Fruit fly (Drosophila melanogaster) whole organism, embryonic: Measurements from ENCODE around the gene CG10214.

ENCODE experiments used
- Abd-B ChIP-seq: fragments of 200-800 bp; sonication (Bioruptor generic); optimal IDR thresholded peaks from 2 replicates; lab custom pipeline; 2018; ENCODE audit warnings: missing biosample characterization, mild to moderate bottlenecking, missing genetic modification characterization, moderate library complexity
- Antp ChIP-seq: fragments of 200-800 bp; sonication (Bioruptor generic); optimal IDR thresholded peaks from 3 replicates; lab custom pipeline; 2016; ENCODE audit warnings: missing biosample characterization, missing genetic modification characterization
- CG10147 ChIP-seq: fragments of 200-800 bp; sonication (Bioruptor generic); optimal IDR thresholded peaks from 2 replicates; lab custom pipeline; 2019; ENCODE audit warnings: missing biosample characterization, mild to moderate bottlenecking, missing genetic modification characterization, moderate library complexity
- CG11085 ChIP-seq: fragments of 200-800 bp; sonication (Bioruptor generic); IDR thresholded peaks from 2 replicates; pipeline ENCODE4 v1.3.6; 2022; ENCODE audit warnings: missing biosample characterization, missing genetic modification characterization
- CG11398 ChIP-seq: fragments of 200-800 bp; sonication (Bioruptor generic); optimal IDR thresholded peaks from 2 replicates; lab custom pipeline; 2016; ENCODE audit warnings: missing biosample characterization, missing genetic modification characterization
- CG12942 ChIP-seq: fragments of 200-800 bp; sonication (Bioruptor generic); optimal IDR thresholded peaks from 3 replicates; lab custom pipeline; 2016; ENCODE audit warnings: missing biosample characterization, missing genetic modification characterization
- CG13894 ChIP-seq: fragments of 200-800 bp; sonication (Bioruptor generic); optimal IDR thresholded peaks from 3 replicates; lab custom pipeline; 2018; ENCODE audit warnings: missing biosample characterization, mild to moderate bottlenecking, missing genetic modification characterization, moderate library complexity
- CG2678 ChIP-seq: fragments of 200-800 bp; sonication (Bioruptor generic); optimal IDR thresholded peaks from 3 replicates; lab custom pipeline; 2019; ENCODE audit warnings: missing biosample characterization, mild to moderate bottlenecking, missing genetic modification characterization, moderate library complexity
- CG2889 ChIP-seq: fragments of 200-800 bp; sonication (Bioruptor generic); IDR thresholded peaks from 3 replicates; pipeline ENCODE4 v1.3.6; 2022; ENCODE audit warnings: missing biosample characterization, missing genetic modification characterization
- CG31388 ChIP-seq: fragments of 200-800 bp; sonication (Bioruptor generic); optimal IDR thresholded peaks from 2 replicates; lab custom pipeline; 2016; ENCODE audit warnings: missing biosample characterization, missing genetic modification characterization
- CG31441 ChIP-seq: fragments of 200-800 bp; sonication (Bioruptor generic); IDR thresholded peaks from 2 replicates; pipeline ENCODE4 v1.3.6; 2022; ENCODE audit warnings: missing biosample characterization, missing genetic modification characterization
- CG3281 ChIP-seq: fragments of 200-800 bp; sonication (Bioruptor generic); optimal IDR thresholded peaks from 3 replicates; lab custom pipeline; 2017; ENCODE audit warnings: missing biosample characterization, mild to moderate bottlenecking, missing genetic modification characterization
- CG42726 ChIP-seq: fragments of 200-800 bp; sonication (Bioruptor generic); IDR thresholded peaks from 2 replicates; pipeline ENCODE4 v1.3.6; 2022; ENCODE audit warnings: missing biosample characterization, missing genetic modification characterization; ENCODE audit not compliant: partially characterized antibody
- CG4707 ChIP-seq: fragments of 200-800 bp; sonication (Bioruptor generic); optimal IDR thresholded peaks from 2 replicates; lab custom pipeline; 2018; ENCODE audit warnings: missing biosample characterization, mild to moderate bottlenecking, missing genetic modification characterization, moderate library complexity
- CG4820 ChIP-seq: fragments of 200-800 bp; sonication (Bioruptor generic); optimal IDR thresholded peaks from 3 replicates; lab custom pipeline; 2016; ENCODE audit warnings: missing biosample characterization, missing genetic modification characterization
- CG7839 ChIP-seq: fragments of 200-800 bp; sonication (Bioruptor generic); optimal IDR thresholded peaks from 3 replicates; lab custom pipeline; 2018; ENCODE audit warnings: missing biosample characterization, mild to moderate bottlenecking, missing genetic modification characterization, moderate library complexity
- CG7928 ChIP-seq: fragments of 200-800 bp; sonication (Bioruptor generic); optimal IDR thresholded peaks from 2 replicates; lab custom pipeline; 2017; ENCODE audit warnings: missing biosample characterization, mild to moderate bottlenecking, missing genetic modification characterization
- CG8089 ChIP-seq: fragments of 200-800 bp; sonication (Bioruptor generic); optimal IDR thresholded peaks from 3 replicates; lab custom pipeline; 2016; ENCODE audit warnings: missing biosample characterization, missing genetic modification characterization
- CG9215 ChIP-seq: fragments of 200-800 bp; sonication (Bioruptor generic); IDR thresholded peaks from 2 replicates; pipeline ENCODE4 v1.3.6; 2022; ENCODE audit warnings: missing biosample characterization, missing genetic modification characterization
- ERR ChIP-seq: fragments of 200-800 bp; sonication (Bioruptor generic); optimal IDR thresholded peaks from 2 replicates; lab custom pipeline; 2016; ENCODE audit warnings: missing biosample characterization, missing genetic modification characterization
- Eip74EF ChIP-seq, 2 experiments: fragments of 200-800 bp in 1 of 2; fragments of >200 bp in 1 of 2; sonication (Bioruptor generic) in 1 of 2; optimal IDR thresholded peaks; 2 replicates each; lab custom pipeline; 2017 to 2019; ENCODE audit warnings: missing biosample characterization in 2 of 2, missing genetic modification characterization in 2 of 2, mild to moderate bottlenecking in 1 of 2, moderate library complexity in 1 of 2
- Ets65A ChIP-seq: fragments of 200-800 bp; sonication (Bioruptor generic); peaks from one replicate; lab custom pipeline; 2016; ENCODE audit warnings: missing biosample characterization, missing genetic modification characterization
- Ets97D ChIP-seq: fragments of 200-800 bp; sonication (Bioruptor generic); optimal IDR thresholded peaks from 3 replicates; lab custom pipeline; 2016; ENCODE audit warnings: missing biosample characterization, missing genetic modification characterization
- HLHmδ ChIP-seq: fragments of 200-800 bp; sonication (Bioruptor generic); optimal IDR thresholded peaks from 2 replicates; lab custom pipeline; 2018; ENCODE audit warnings: missing biosample characterization, mild to moderate bottlenecking, missing genetic modification characterization, moderate library complexity
- Hsf ChIP-seq: fragments of 200-800 bp; sonication (Bioruptor generic); optimal IDR thresholded peaks from 3 replicates; lab custom pipeline; 2016; ENCODE audit warnings: missing biosample characterization, missing genetic modification characterization
- Kr ChIP-seq: fragments of 200-800 bp; sonication (Bioruptor generic); optimal IDR thresholded peaks from 2 replicates; lab custom pipeline; 2017; ENCODE audit warnings: missing biosample characterization, mild to moderate bottlenecking, missing genetic modification characterization
- MTF-1 ChIP-seq: fragments of 200-800 bp; sonication (Bioruptor generic); optimal IDR thresholded peaks from 2 replicates; lab custom pipeline; 2018; ENCODE audit warnings: missing biosample characterization, mild to moderate bottlenecking, missing genetic modification characterization, borderline replicate concordance
- Mes4 ChIP-seq: fragments of 200-800 bp; sonication (Bioruptor generic); optimal IDR thresholded peaks from 2 replicates; lab custom pipeline; 2016; ENCODE audit warnings: missing biosample characterization, missing genetic modification characterization
- Oli ChIP-seq: fragments of 200-800 bp; sonication (Bioruptor generic); optimal IDR thresholded peaks from 2 replicates; lab custom pipeline; 2018; ENCODE audit warnings: missing biosample characterization, mild to moderate bottlenecking, missing genetic modification characterization, moderate library complexity
- Ptx1 ChIP-seq: fragments of 200-800 bp; sonication (Bioruptor generic); IDR thresholded peaks from 2 replicates; pipeline ENCODE4 v1.3.6; 2022; ENCODE audit warnings: missing biosample characterization, missing genetic modification characterization
- Vsx1 ChIP-seq: fragments of 200-800 bp; sonication (Bioruptor generic); optimal IDR thresholded peaks from 2 replicates; lab custom pipeline; 2017; ENCODE audit warnings: missing biosample characterization, mild to moderate bottlenecking, missing genetic modification characterization, missing genetic modification reagents
- amos ChIP-seq: fragments of 200-800 bp; sonication (Bioruptor generic); IDR thresholded peaks from 2 replicates; pipeline ENCODE4 v1.3.6; 2022; ENCODE audit warnings: missing biosample characterization, missing genetic modification characterization; ENCODE audit not compliant: partially characterized antibody
- bbx ChIP-seq: fragments of 200-800 bp; sonication (Bioruptor generic); IDR thresholded peaks from 2 replicates; pipeline ENCODE4 v1.3.6; 2022; ENCODE audit warnings: missing biosample characterization, missing genetic modification characterization; ENCODE audit not compliant: partially characterized antibody
- chif ChIP-seq, 2 experiments: fragments of 200-800 bp; sonication (Bioruptor generic); optimal IDR thresholded peaks; 3 replicates each; lab custom pipeline; 2016; ENCODE audit warnings: missing biosample characterization in 2 of 2, missing genetic modification characterization in 2 of 2
- dysf ChIP-seq: fragments of 200-800 bp; sonication (Bioruptor generic); IDR thresholded peaks from 3 replicates; pipeline ENCODE4 v1.3.6; 2022; ENCODE audit warnings: missing biosample characterization, missing genetic modification characterization
- esg ChIP-seq: fragments of 200-800 bp; sonication (Bioruptor generic); conservative IDR thresholded peaks from 2 replicates; pipeline ENCODE4 v1.3.6; 2022; ENCODE audit warnings: missing biosample characterization, missing genetic modification characterization
- gcm2 ChIP-seq: fragments of 200-800 bp; sonication (Bioruptor generic); optimal IDR thresholded peaks from 2 replicates; lab custom pipeline; 2016; ENCODE audit warnings: missing biosample characterization, missing genetic modification characterization
- jigr1 ChIP-seq: fragments of 200-800 bp; sonication (Bioruptor generic); IDR thresholded peaks from 3 replicates; pipeline ENCODE4 v1.3.6; 2022; ENCODE audit warnings: missing biosample characterization, missing genetic modification characterization
- klu ChIP-seq: fragments of 200-800 bp; sonication (Bioruptor generic); IDR thresholded peaks from 2 replicates; pipeline ENCODE4 v1.3.6; 2022; ENCODE audit warnings: missing biosample characterization, missing genetic modification characterization
- kni ChIP-seq: fragments of 200-800 bp; sonication (Bioruptor generic); optimal IDR thresholded peaks from 3 replicates; lab custom pipeline; 2017; ENCODE audit warnings: mild to moderate bottlenecking, missing biosample characterization, missing genetic modification reagents, missing genetic modification characterization
- lola ChIP-seq, 3 experiments: fragments of >200 bp in 2 of 3; fragments of 200-800 bp in 1 of 3; sonication (Bioruptor generic) in 1 of 3; optimal IDR thresholded peaks; 2 replicates each; lab custom pipeline; 2017 to 2019; ENCODE audit warnings: missing biosample characterization in 3 of 3, missing genetic modification characterization in 3 of 3, mild to moderate bottlenecking in 1 of 3, moderate library complexity in 1 of 3
- oc ChIP-seq: fragments of 200-800 bp; sonication (Bioruptor generic); optimal IDR thresholded peaks from 2 replicates; lab custom pipeline; 2018; ENCODE audit warnings: missing biosample characterization, mild to moderate bottlenecking, missing genetic modification characterization, moderate library complexity
- shn ChIP-seq: fragments of 200-800 bp; sonication (Bioruptor generic); optimal IDR thresholded peaks from 3 replicates; lab custom pipeline; 2016; ENCODE audit warnings: missing biosample characterization, missing genetic modification characterization
- tap ChIP-seq: fragments of 200-800 bp; optimal IDR thresholded peaks from 3 replicates; lab custom pipeline; 2019; ENCODE audit warnings: missing biosample characterization, mild to moderate bottlenecking, missing genetic modification characterization, moderate library complexity
- ttk ChIP-seq: fragments of 200-800 bp; sonication (Bioruptor generic); IDR thresholded peaks from 2 replicates; pipeline ENCODE4 v2.1.2; 2022; ENCODE audit warnings: missing biosample characterization, missing genetic modification characterization
- unc-4 ChIP-seq: fragments of 200-800 bp; sonication (Bioruptor generic); IDR thresholded peaks from 2 replicates; pipeline ENCODE4 v1.3.6; 2022; ENCODE audit warnings: missing biosample characterization, missing genetic modification characterization; ENCODE audit not compliant: partially characterized antibody
- unpg ChIP-seq: fragments of 200-800 bp; sonication (Bioruptor generic); optimal IDR thresholded peaks from 3 replicates; lab custom pipeline; 2018; ENCODE audit warnings: missing biosample characterization, mild to moderate bottlenecking, missing genetic modification characterization, moderate library complexity
- wdn ChIP-seq: fragments of 200-800 bp; sonication (Bioruptor generic); IDR thresholded peaks from 2 replicates; pipeline ENCODE4 v1.3.6; 2022; ENCODE audit warnings: missing biosample characterization, missing genetic modification characterization
- zf30C ChIP-seq: fragments of 200-800 bp; sonication (Bioruptor generic); optimal IDR thresholded peaks from 3 replicates; lab custom pipeline; 2018; ENCODE audit warnings: missing biosample characterization, mild to moderate bottlenecking, missing genetic modification characterization

The CG10214 gene

dm6 chr3R:23767417-23767853 lies at the start of gene CG10214, which contains the start of gene CG10375 (continued):
- peak in 1 of 2 experiments; percentile 25 for TF ChIP-seq Eip74EF (GFP tag; optimal IDR thresholded peaks at IDR 0.05; lab: Kevin White, UChicago)
- TF ChIP-seq wdn, result peak; percentile 52; the same call in 1 of the 2 replicates
- TF ChIP-seq HLHmδ (GFP tag; lab: Kevin White, UChicago), result no peak
- TF ChIP-seq MTF-1, result no peak
- TF ChIP-seq oc, result no peak
- TF ChIP-seq Ptx1, result peak; percentile 67
- peak; percentile 73 for TF ChIP-seq ERR (GFP tag; lab: Kevin White, UChicago)
- peak; percentile 52 for TF ChIP-seq ttk (GFP tag; lab: Robert Waterston, UW)
- TF ChIP-seq Hsf (GFP tag; lab: Kevin White, UChicago), result peak; percentile 87
- TF ChIP-seq Mes4 (GFP tag; lab: Kevin White, UChicago), result peak; percentile 66
- peak; percentile 76 for TF ChIP-seq CG12942 (GFP tag; lab: Kevin White, UChicago)
- TF ChIP-seq CG42726 (GFP tag; lab: Robert Waterston, UW), result no peak
- TF ChIP-seq CG2678, result peak; percentile 74
- TF ChIP-seq zf30C (GFP tag; lab: Kevin White, UChicago), result no peak
- peak; percentile 17 for TF ChIP-seq CG4707 (GFP tag; lab: Kevin White, UChicago)
- peak; percentile 84 for TF ChIP-seq Antp (GFP tag; lab: Kevin White, UChicago)
- TF ChIP-seq CG2889 (GFP tag; lab: Robert Waterston, UW), result 0 out of 3 replicates have a peak, but pooled peaks have one; percentile 36
- peak; percentile 64 for TF ChIP-seq dysf (GFP tag; lab: Robert Waterston, UW)
- TF ChIP-seq CG10147 (GFP tag; lab: Kevin White, UChicago), result peak; percentile 58
- TF ChIP-seq CG7839 (tag; lab: Kevin White, UChicago), result peak; percentile 71
- no peak for TF ChIP-seq CG11085
- peak; percentile 57; the same call in 1 of the 2 replicates for TF ChIP-seq CG9215 (GFP tag; lab: Robert Waterston, UW)
- TF ChIP-seq CG11398 (GFP tag; lab: Kevin White, UChicago), result peak; percentile 64
- TF ChIP-seq bbx (GFP tag; lab: Robert Waterston, UW), result no peak
- peak; percentile 58 for TF ChIP-seq tap
- TF ChIP-seq CG31388 (GFP tag; lab: Kevin White, UChicago), result peak; percentile 54
- TF ChIP-seq Ets97D (GFP tag; lab: Kevin White, UChicago), result peak; percentile 87
- TF ChIP-seq gcm2, result peak; percentile 24
- no peak for TF ChIP-seq jigr1 (GFP tag; lab: Robert Waterston, UW)
- TF ChIP-seq CG8089 (GFP tag; lab: Kevin White, UChicago), result peak; percentile 67
- TF ChIP-seq Abd-B (GFP tag; lab: Kevin White, UChicago), result peak; percentile 75
- TF ChIP-seq lola (GFP tag; optimal IDR thresholded peaks at IDR 0.05; lab: Kevin White, UChicago), result peak in 1 of 3 experiments; percentile 64
- TF ChIP-seq esg (GFP tag; lab: Robert Waterston, UW), result 0 out of 2 replicates have a peak, but pooled peaks have one; percentile 35
- TF ChIP-seq Oli, result peak; percentile 35
- peak; percentile 23 for TF ChIP-seq kni (GFP tag; lab: Kevin White, UChicago)
- TF ChIP-seq Ets65A (GFP tag; lab: Kevin White, UChicago), result peak; percentile 97
- TF ChIP-seq shn (GFP tag; lab: Kevin White, UChicago), result peak; percentile 83
- TF ChIP-seq unpg (GFP tag; lab: Kevin White, UChicago), result peak; percentile 76
- TF ChIP-seq amos, result peak; percentile 33; the same call in 1 of the 2 replicates
- no peak for TF ChIP-seq Vsx1 (GFP tag; lab: Kevin White, UChicago)
- TF ChIP-seq CG4820 (GFP tag; lab: Kevin White, UChicago), result peak; percentile 70
- peak; percentile 58; the same call in 1 of the 2 replicates for TF ChIP-seq unc-4 (GFP tag; lab: Robert Waterston, UW)
- no peak for TF ChIP-seq Kr (GFP tag; lab: Kevin White, UChicago)
- TF ChIP-seq chif (GFP tag; optimal IDR thresholded peaks at IDR 0.05; lab: Kevin White, UChicago), result peak; percentile 80 to 82
- peak; percentile 11 for TF ChIP-seq CG7928
- TF ChIP-seq CG3281, result peak; percentile 70
- TF ChIP-seq CG31441 (GFP tag; lab: Robert Waterston, UW), result no peak; the same call in none of the 2 replicates
- TF ChIP-seq CG13894 (tag; lab: Kevin White, UChicago), result peak; percentile 63
- TF ChIP-seq klu (GFP tag; lab: Robert Waterston, UW), result no peak; the same call in 1 of the 2 replicates
